Fruit fly (Drosophila melanogaster) whole organism, embryonic: ENCODE measurements around the gene Oscillin.

Experiments
- Abd-B ChIP-seq: fragments of 200-800 bp; sonication (Bioruptor generic); optimal IDR thresholded peaks from 2 replicates; lab custom pipeline; 2018; ENCODE audit warnings: missing biosample characterization, mild to moderate bottlenecking, missing genetic modification characterization, moderate library complexity
- Awh ChIP-seq: fragments of 200-800 bp; sonication (Bioruptor generic); IDR thresholded peaks from 2 replicates; pipeline ENCODE4, ENCODE4 v1.3.6; 2022; ENCODE audit warnings: missing biosample characterization, missing genetic modification characterization
- CG11247 ChIP-seq: fragments of 200-800 bp; sonication (Bioruptor generic); IDR thresholded peaks from 2 replicates; pipeline ENCODE4 v1.3.6; 2022; ENCODE audit warnings: missing biosample characterization, missing genetic modification characterization
- CG11696 ChIP-seq: fragments of 200-800 bp; sonication (Bioruptor generic); IDR thresholded peaks from 2 replicates; pipeline ENCODE4 v1.3.6; 2022; ENCODE audit warnings: missing biosample characterization, missing genetic modification characterization
- CG14050 ChIP-seq: fragments of 200-800 bp; sonication (Bioruptor generic); IDR thresholded peaks from 3 replicates; pipeline ENCODE4 v1.3.6; 2022; ENCODE audit warnings: missing biosample characterization, missing genetic modification characterization
- CG14860 ChIP-seq: fragments of 200-800 bp; sonication (Bioruptor generic); IDR thresholded peaks from 3 replicates; pipeline ENCODE4 v1.3.6; 2022; ENCODE audit warnings: missing biosample characterization, missing genetic modification characterization; ENCODE audit not compliant: partially characterized antibody
- CG16863 ChIP-seq: fragments of 200-800 bp; sonication (Bioruptor generic); optimal IDR thresholded peaks from 3 replicates; lab custom pipeline; 2016; ENCODE audit warnings: missing biosample characterization, missing genetic modification characterization
- CG18599 ChIP-seq: fragments of 200-800 bp; sonication (Bioruptor generic); optimal IDR thresholded peaks from 3 replicates; lab custom pipeline; 2017; ENCODE audit warnings: missing biosample characterization, missing genetic modification characterization, mild to moderate bottlenecking, moderate library complexity, missing genetic modification reagents
- CG33557 ChIP-seq: fragments of 200-800 bp; sonication (Bioruptor generic); optimal IDR thresholded peaks from 2 replicates; lab custom pipeline; 2019; ENCODE audit warnings: missing biosample characterization, mild to moderate bottlenecking, missing genetic modification characterization, moderate library complexity
- CG3838 ChIP-seq: fragments of 200-800 bp; sonication (Bioruptor generic); optimal IDR thresholded peaks from 3 replicates; lab custom pipeline; 2016; ENCODE audit warnings: missing biosample characterization, missing genetic modification characterization
- CrebB ChIP-seq: fragments of 200-800 bp; sonication (Bioruptor generic); optimal IDR thresholded peaks from 3 replicates; lab custom pipeline; 2018; ENCODE audit warnings: missing biosample characterization, mild to moderate bottlenecking, missing genetic modification characterization
- Ets97D ChIP-seq: fragments of 200-800 bp; sonication (Bioruptor generic); optimal IDR thresholded peaks from 3 replicates; lab custom pipeline; 2016; ENCODE audit warnings: missing biosample characterization, missing genetic modification characterization
- H15 ChIP-seq: fragments of 200-800 bp; sonication (Bioruptor generic); IDR thresholded peaks from 3 replicates; pipeline ENCODE4 v1.3.6; 2022; ENCODE audit warnings: missing biosample characterization, missing genetic modification characterization
- HHEX ChIP-seq: fragments of 200-800 bp; sonication (Bioruptor generic); optimal IDR thresholded peaks from 3 replicates; lab custom pipeline; 2017; ENCODE audit warnings: missing biosample characterization, mild to moderate bottlenecking, missing genetic modification characterization, missing genetic modification reagents
- HLH54F ChIP-seq: fragments of 200-800 bp; sonication (Bioruptor generic); optimal IDR thresholded peaks from 3 replicates; lab custom pipeline; 2016; ENCODE audit warnings: missing biosample characterization, missing genetic modification characterization
- Jarid2 ChIP-seq: fragments of 200-800 bp; sonication (Bioruptor generic); optimal IDR thresholded peaks from 3 replicates; lab custom pipeline; 2017; ENCODE audit warnings: mild to moderate bottlenecking, missing biosample characterization, missing genetic modification reagents, missing genetic modification characterization
- Lhr ChIP-seq: fragments of 200-800 bp; sonication (Bioruptor generic); optimal IDR thresholded peaks from 3 replicates; lab custom pipeline; 2017; ENCODE audit warnings: mild to moderate bottlenecking, missing biosample characterization, missing genetic modification reagents, missing genetic modification characterization
- MBD-R2 ChIP-seq: fragments of 200-800 bp; sonication (Bioruptor generic); IDR thresholded peaks from 2 replicates; pipeline ENCODE4 v1.3.6; 2022; ENCODE audit warnings: missing biosample characterization, missing genetic modification characterization
- NK7.1 ChIP-seq: fragments of 200-800 bp; sonication (Bioruptor generic); optimal IDR thresholded peaks from 3 replicates; lab custom pipeline; 2016; ENCODE audit warnings: missing biosample characterization, missing genetic modification characterization
- Nf-YB ChIP-seq: fragments of 200-800 bp; sonication (Bioruptor generic); optimal IDR thresholded peaks from 3 replicates; lab custom pipeline; 2019; ENCODE audit warnings: missing biosample characterization, mild to moderate bottlenecking, missing genetic modification characterization, moderate library complexity
- Nf-YC ChIP-seq: fragments of 200-800 bp; optimal IDR thresholded peaks from 3 replicates; lab custom pipeline; 2019; ENCODE audit warnings: missing biosample characterization, mild to moderate bottlenecking, missing genetic modification characterization, moderate library complexity
- Ptx1 ChIP-seq: fragments of 200-800 bp; sonication (Bioruptor generic); IDR thresholded peaks from 2 replicates; pipeline ENCODE4 v1.3.6; 2022; ENCODE audit warnings: missing biosample characterization, missing genetic modification characterization
- Sin3A ChIP-seq: fragments of >200 bp; optimal IDR thresholded peaks from 2 replicates; lab custom pipeline; 2018
- Six4 ChIP-seq: fragments of 200-800 bp; sonication (Bioruptor generic); optimal IDR thresholded peaks from 2 replicates; lab custom pipeline; 2016; ENCODE audit warnings: missing biosample characterization, missing genetic modification characterization
- abd-A ChIP-seq: fragments of 200-800 bp; sonication (Bioruptor generic); optimal IDR thresholded peaks from 3 replicates; lab custom pipeline; 2019; ENCODE audit warnings: missing biosample characterization, mild to moderate bottlenecking, missing genetic modification characterization, moderate library complexity
- ash1 ChIP-seq: fragments of 200-800 bp; sonication (Bioruptor generic); optimal IDR thresholded peaks from 2 replicates; lab custom pipeline; 2018; ENCODE audit warnings: missing biosample characterization, mild to moderate bottlenecking, missing genetic modification characterization
- bbx ChIP-seq: fragments of 200-800 bp; sonication (Bioruptor generic); IDR thresholded peaks from 2 replicates; pipeline ENCODE4 v1.3.6; 2022; ENCODE audit warnings: missing biosample characterization, missing genetic modification characterization; ENCODE audit not compliant: partially characterized antibody
- dan ChIP-seq: fragments of 200-800 bp; sonication (Bioruptor generic); IDR thresholded peaks from 2 replicates; pipeline ENCODE4 v1.3.6; 2022; ENCODE audit warnings: missing biosample characterization, missing genetic modification characterization
- danr ChIP-seq: fragments of 200-800 bp; sonication (Bioruptor generic); IDR thresholded peaks from 2 replicates; pipeline ENCODE4 v1.3.6; 2022; ENCODE audit warnings: missing biosample characterization, missing genetic modification characterization
- ewg ChIP-seq: fragments of 200-800 bp; sonication (Bioruptor generic); optimal IDR thresholded peaks from 3 replicates; lab custom pipeline; 2017; ENCODE audit warnings: mild to moderate bottlenecking, missing biosample characterization, missing genetic modification reagents, missing genetic modification characterization
- grau ChIP-seq: fragments of 200-800 bp; optimal IDR thresholded peaks from 3 replicates; lab custom pipeline; 2019; ENCODE audit warnings: missing biosample characterization, mild to moderate bottlenecking, missing genetic modification characterization, moderate library complexity
- gsb-n ChIP-seq: fragments of 200-800 bp; sonication (Bioruptor generic); optimal IDR thresholded peaks from 3 replicates; lab custom pipeline; 2018; ENCODE audit warnings: missing biosample characterization, mild to moderate bottlenecking, missing genetic modification characterization
- her ChIP-seq: fragments of 200-800 bp; sonication (Bioruptor generic); optimal IDR thresholded peaks from 2 replicates; lab custom pipeline; 2016; ENCODE audit warnings: missing biosample characterization, missing genetic modification characterization
- hth ChIP-seq: fragments of >200 bp; optimal IDR thresholded peaks from 2 replicates; lab custom pipeline; 2017; ENCODE audit warnings: inconsistent platforms
- jumu ChIP-seq: fragments of 200-800 bp; sonication (Bioruptor generic); optimal IDR thresholded peaks from 3 replicates; lab custom pipeline; 2016; ENCODE audit warnings: missing biosample characterization, missing genetic modification characterization
- lola ChIP-seq, 3 experiments: fragments of >200 bp in 2 of 3; fragments of 200-800 bp in 1 of 3; sonication (Bioruptor generic) in 1 of 3; optimal IDR thresholded peaks; 2 replicates each; lab custom pipeline; 2017 to 2019; ENCODE audit warnings: missing biosample characterization in 3 of 3, missing genetic modification characterization in 3 of 3, mild to moderate bottlenecking in 1 of 3, moderate library complexity in 1 of 3
- maf-S ChIP-seq: fragments of 200-800 bp; sonication (Bioruptor generic); optimal IDR thresholded peaks from 2 replicates; lab custom pipeline; 2016; ENCODE audit warnings: missing biosample characterization, missing genetic modification characterization
- pros ChIP-seq: fragments of 200-800 bp; sonication (Bioruptor generic); optimal IDR thresholded peaks from 3 replicates; lab custom pipeline; 2019; ENCODE audit warnings: missing biosample characterization, mild to moderate bottlenecking, missing genetic modification characterization, moderate library complexity
- sens ChIP-seq: fragments of 200-800 bp; sonication (Bioruptor generic); peaks from one replicate; lab custom pipeline; 2016; ENCODE audit warnings: missing biosample characterization, missing genetic modification characterization
- sisA ChIP-seq: fragments of 200-800 bp; sonication (Bioruptor generic); IDR thresholded peaks from 2 replicates; pipeline ENCODE4 v1.3.6; 2022; ENCODE audit warnings: missing biosample characterization, missing genetic modification characterization
- sob ChIP-seq: fragments of 200-800 bp; sonication (Bioruptor generic); IDR thresholded peaks from 2 replicates; pipeline ENCODE4 v1.3.6; 2022; ENCODE audit warnings: missing biosample characterization, missing genetic modification characterization
- stwl ChIP-seq: fragments of 200-800 bp; sonication (Bioruptor generic); optimal IDR thresholded peaks from 3 replicates; lab custom pipeline; 2018; ENCODE audit warnings: missing biosample characterization, mild to moderate bottlenecking, missing genetic modification characterization, moderate library complexity
- tio ChIP-seq: fragments of 200-800 bp; sonication (Bioruptor generic); optimal IDR thresholded peaks from 2 replicates; lab custom pipeline; 2017; ENCODE audit warnings: missing biosample characterization, missing genetic modification characterization, inconsistent platforms
- tup ChIP-seq: fragments of 200-800 bp; sonication (Bioruptor generic); optimal IDR thresholded peaks from 2 replicates; lab custom pipeline; 2016; ENCODE audit warnings: missing biosample characterization, mild to moderate bottlenecking, missing genetic modification characterization, moderate library complexity
- unpg ChIP-seq: fragments of 200-800 bp; sonication (Bioruptor generic); optimal IDR thresholded peaks from 3 replicates; lab custom pipeline; 2018; ENCODE audit warnings: missing biosample characterization, mild to moderate bottlenecking, missing genetic modification characterization, moderate library complexity
- z ChIP-seq: fragments of 200-800 bp; sonication (Bioruptor generic); IDR thresholded peaks from 3 replicates; pipeline ENCODE4 v1.3.6; 2022; ENCODE audit warnings: missing biosample characterization, missing genetic modification characterization

The Oscillin gene

DNA sequence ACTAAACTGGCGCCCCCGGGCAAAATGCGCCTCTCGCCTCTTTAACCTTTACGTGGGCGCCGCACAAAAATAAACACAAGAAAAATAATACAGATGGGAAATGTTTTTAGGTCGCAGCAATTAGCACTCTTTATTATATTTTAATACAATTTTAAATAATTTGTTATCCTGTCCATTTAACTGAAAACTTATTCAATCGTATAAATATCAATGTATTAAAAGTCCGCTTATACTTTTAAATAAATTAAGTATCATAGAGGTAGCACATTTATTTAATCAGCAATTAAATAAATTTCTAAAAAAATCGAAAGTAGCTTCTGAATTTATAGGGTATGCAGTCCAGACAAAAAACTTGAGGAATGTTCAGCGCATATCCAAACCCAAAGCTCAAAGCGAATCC is 39.8 kb upstream of the Oscillin start:
- TF ChIP-seq CG16863 (no peak), lola (GFP tag; optimal IDR thresholded peaks at IDR 0.05; lab: Kevin White, UChicago) (no peak), Six4 (GFP tag; lab: Kevin White, UChicago) (no peak), sob (no peak), CG33557 (no peak), HLH54F (GFP tag; lab: Kevin White, UChicago) (no peak), CG11247 (GFP tag; lab: Robert Waterston, UW) (no peak)
- TF ChIP-seq, all 482 proteins: peak for 0

- TF ChIP-seq sens (GFP tag; lab: Kevin White, UChicago) (peak; percentile 69), Nf-YB (peak; percentile 60), pros (GFP tag; lab: Kevin White, UChicago) (no peak), Nf-YC (tag; lab: Kevin White, UChicago) (peak; percentile 59), gsb-n (peak; percentile 38), sisA (GFP tag; lab: Robert Waterston, UW) (0 out of 2 replicates have a peak, but pooled peaks have one; percentile 20), stwl (tag; lab: Kevin White, UChicago) (no peak), ewg (GFP tag; lab: Kevin White, UChicago) (peak; percentile 30), Ptx1 (0 out of 2 replicates have a peak, but pooled peaks have one; percentile 12)
- TF ChIP-seq, all 482 proteins: peak for 7
These were observed 39.0 kb upstream of the Oscillin start for dm6 chr2L:5507823-5508438.

- no peak for TF ChIP-seq hth (lab: Kevin White, UChicago)
- no peak for TF ChIP-seq CG14860
- TF ChIP-seq Sin3A (lab: Kevin White, UChicago) = no peak
- no peak for TF ChIP-seq CG18599 (GFP tag; lab: Kevin White, UChicago)
- TF ChIP-seq CG3838 = no peak
- TF ChIP-seq tio (GFP tag; lab: Kevin White, UChicago) = no peak
- no peak for TF ChIP-seq grau
- peak; percentile 73 for TF ChIP-seq abd-A (tag; lab: Kevin White, UChicago)
- TF ChIP-seq jumu (GFP tag; lab: Kevin White, UChicago) = no peak
- TF ChIP-seq bbx (GFP tag; lab: Robert Waterston, UW) = no peak
- TF ChIP-seq Lhr (GFP tag; lab: Kevin White, UChicago) = no peak
- TF ChIP-seq danr (GFP tag; lab: Robert Waterston, UW) = no peak
- TF ChIP-seq ash1 (GFP tag; lab: Kevin White, UChicago) = no peak
- peak; percentile 74 for TF ChIP-seq Nf-YC (tag; lab: Kevin White, UChicago)
- no peak for TF ChIP-seq MBD-R2 (GFP tag; lab: Robert Waterston, UW)
- TF ChIP-seq H15 (GFP tag; lab: Robert Waterston, UW) = no peak
- TF ChIP-seq Jarid2 (GFP tag; lab: Kevin White, UChicago) = no peak
- peak; percentile 54; the same call in 1 of the 3 replicates for TF ChIP-seq z (GFP tag; lab: Robert Waterston, UW)
- TF ChIP-seq Nf-YB = peak; percentile 43
- no peak for TF ChIP-seq unpg (GFP tag; lab: Kevin White, UChicago)
- TF ChIP-seq CG14050 (GFP tag; lab: Robert Waterston, UW) = no peak
- no peak for TF ChIP-seq HHEX (GFP tag; lab: Kevin White, UChicago)
- TF ChIP-seq tup (GFP tag; lab: Kevin White, UChicago) = no peak
- TF ChIP-seq dan = no peak
- TF ChIP-seq NK7.1 (GFP tag; lab: Kevin White, UChicago) = no peak
- TF ChIP-seq CrebB (tag; lab: Kevin White, UChicago) = no peak
- no peak for TF ChIP-seq Abd-B (GFP tag; lab: Kevin White, UChicago)
- TF ChIP-seq her (GFP tag; lab: Kevin White, UChicago) = no peak
- no peak for TF ChIP-seq Awh (GFP tag; lab: Robert Waterston, UW)
- TF ChIP-seq ewg (GFP tag; lab: Kevin White, UChicago) = peak; percentile 61
- no peak for TF ChIP-seq CG11696 (GFP tag; lab: Robert Waterston, UW)
- TF ChIP-seq maf-S (GFP tag; lab: Kevin White, UChicago) = no peak
- no peak for TF ChIP-seq Ets97D (GFP tag; lab: Kevin White, UChicago)
These were observed 31.9 kb upstream of the Oscillin start for dm6 chr2L:5514946-5515345.
